Worm (Caenorhabditis elegans) whole organism, L2 larva: Measurements from ENCODE around the gene zzz-1.

Experiments
- lin-13 ChIP-seq: fragments of 150-350 bp; optimal IDR thresholded peaks from 2 replicates; lab custom pipeline; 2014; ENCODE audit warnings: missing biosample characterization, missing genetic modification reagents, missing genetic modification characterization
- lin-39 ChIP-seq: fragments of 150-350 bp; optimal IDR thresholded peaks from 2 replicates; lab custom pipeline; 2014; ENCODE audit warnings: missing biosample characterization, missing genetic modification reagents, missing genetic modification characterization
- nhr-237 ChIP-seq: fragments of 150-350 bp; optimal IDR thresholded peaks from 2 replicates; lab custom pipeline; 2014; ENCODE audit warnings: missing biosample characterization, missing genetic modification characterization
- nhr-25 ChIP-seq: fragments of 150-350 bp; sonication (generic microtip); optimal IDR thresholded peaks from 3 replicates; lab custom pipeline; 2014; ENCODE audit warnings: missing biosample characterization, missing genetic modification characterization
- nhr-77 ChIP-seq: fragments of 150-350 bp; optimal IDR thresholded peaks from 2 replicates; lab custom pipeline; 2014; ENCODE audit warnings: missing biosample characterization, missing genetic modification characterization
- peb-1 ChIP-seq: fragments of 150-350 bp; optimal IDR thresholded peaks from 2 replicates; lab custom pipeline; 2014; ENCODE audit warnings: missing biosample characterization, missing genetic modification characterization
- unc-62 ChIP-seq: fragments of 150-350 bp; optimal IDR thresholded peaks from 2 replicates; lab custom pipeline; 2014; ENCODE audit warnings: missing biosample characterization, missing genetic modification reagents, missing genetic modification characterization

- TF ChIP-seq lin-13 (GFP tag; lab: Kevin White, UChicago) (no peak), unc-62 (GFP tag; lab: Kevin White, UChicago) (no peak), peb-1 (tag; lab: Kevin White, UChicago) (no peak), nhr-237 (tag; lab: Kevin White, UChicago) (no peak), nhr-77 (tag; lab: Kevin White, UChicago) (no peak), nhr-25 (no peak), lin-39 (tag; lab: Kevin White, UChicago) (no peak)
These were observed 19.2 kb downstream of the zzz-1 start for ce11 chrV:10889774-10890173.
